Worm (Caenorhabditis elegans) whole organism, young adult: ENCODE data around the gene pals-21.

ENCODE experiments used
- B0035.1 ChIP-seq: sonication (generic microtip); optimal IDR thresholded peaks from 2 replicates; lab custom pipeline; 2016; ENCODE audit warnings: missing genetic modification characterization, mild to moderate bottlenecking, missing compliant biosample characterization, missing genotype, missing genetic modification reagents
- B0261.1 ChIP-seq: sonication (generic microtip); optimal IDR thresholded peaks from 2 replicates; lab custom pipeline; 2016; ENCODE audit warnings: mild to moderate bottlenecking, missing genetic modification characterization, moderate library complexity, missing compliant biosample characterization
- C06A6.2 ChIP-seq: fragments of 200-800 bp; sonication (Bioruptor generic); conservative IDR thresholded peaks from 2 replicates; pipeline ENCODE4 v1.3.6; 2022; ENCODE audit warnings: missing genetic modification characterization, missing compliant biosample characterization
- D2030.7 ChIP-seq: fragments of 200-800 bp; sonication (Bioruptor generic); IDR thresholded peaks from 2 replicates; pipeline ENCODE4 v1.3.6; 2022; ENCODE audit warnings: missing genetic modification reagents, missing genetic modification characterization, missing compliant biosample characterization
- F22D6.2 ChIP-seq: sonication (generic microtip); optimal IDR thresholded peaks from 2 replicates; lab custom pipeline; 2016; ENCODE audit warnings: mild to moderate bottlenecking, missing genetic modification characterization, missing compliant biosample characterization
- F39B2.1 ChIP-seq: fragments of 200-800 bp; sonication (Bioruptor generic); IDR thresholded peaks from 2 replicates; pipeline ENCODE4 v1.3.6; 2022; ENCODE audit warnings: missing genetic modification reagents, missing genetic modification characterization, missing compliant biosample characterization
- F49E8.2 ChIP-seq: sonication (generic microtip); optimal IDR thresholded peaks from 3 replicates; lab custom pipeline; 2017; ENCODE audit warnings: missing genetic modification characterization, mild to moderate bottlenecking, missing compliant biosample characterization, antibody characterized with exemption, moderate library complexity; ENCODE audit not compliant: insufficient read depth
- F52B5.7 ChIP-seq: sonication (generic microtip); optimal IDR thresholded peaks from 2 replicates; lab custom pipeline; 2016; ENCODE audit warnings: mild to moderate bottlenecking, missing genetic modification characterization, missing compliant biosample characterization
- F55B11.4 ChIP-seq: sonication (generic microtip); optimal IDR thresholded peaks from 2 replicates; lab custom pipeline; 2016; ENCODE audit warnings: missing compliant biosample characterization, missing genetic modification characterization, borderline replicate concordance; ENCODE audit not compliant: insufficient read depth
- Y53F4B.3 ChIP-seq: fragments of 200-800 bp; sonication (Bioruptor generic); IDR thresholded peaks from 2 replicates; pipeline ENCODE4 v1.3.6; 2022; ENCODE audit warnings: missing genetic modification reagents, missing genetic modification characterization, missing compliant biosample characterization
- Y56A3A.18 ChIP-seq: fragments of 200-800 bp; sonication (Bioruptor generic); IDR thresholded peaks from 2 replicates; pipeline ENCODE4 v1.3.6; 2022; ENCODE audit warnings: missing genetic modification reagents, missing genetic modification characterization, missing compliant biosample characterization
- Y67H2A.10 ChIP-seq: fragments of 200-800 bp; sonication (Bioruptor generic); conservative IDR thresholded peaks from 2 replicates; pipeline ENCODE4 v1.3.6; 2022; ENCODE audit warnings: missing genetic modification reagents, missing genetic modification characterization, missing compliant biosample characterization
- Y79H2A.3 ChIP-seq: fragments of 200-800 bp; sonication (Bioruptor generic); conservative IDR thresholded peaks from 2 replicates; pipeline ENCODE4 v1.3.6; 2022; ENCODE audit warnings: missing genetic modification reagents, missing genetic modification characterization, missing compliant biosample characterization
- ZK185.1 ChIP-seq: sonication (generic microtip); optimal IDR thresholded peaks from 2 replicates; lab custom pipeline; 2016; ENCODE audit warnings: mild to moderate bottlenecking, missing genetic modification characterization, missing compliant biosample characterization; ENCODE audit not compliant: poor library complexity, severe bottlenecking
- ama-1 ChIP-seq, 3 experiments: fragments of 150-350 bp in 1 of 3; sonication (generic microtip) in 2 of 3; optimal IDR thresholded peaks; 2 replicates each; lab custom pipeline; 2014 to 2018; ENCODE audit warnings: missing biosample characterization in 2 of 3, missing genetic modification characterization in 2 of 3, missing genetic modification reagents in 2 of 3
- attf-5 ChIP-seq: fragments of 200-800 bp; sonication (Bioruptor generic); optimal IDR thresholded peaks from 2 replicates; lab custom pipeline; 2018; ENCODE audit warnings: mild to moderate bottlenecking, missing genetic modification characterization, missing compliant biosample characterization
- ccch-3 ChIP-seq: fragments of 200-800 bp; sonication (Bioruptor generic); optimal IDR thresholded peaks from 2 replicates; lab custom pipeline; 2018; ENCODE audit warnings: mild to moderate bottlenecking, missing genetic modification characterization, missing compliant biosample characterization
- cebp-2 ChIP-seq: fragments of 200-800 bp; sonication (Bioruptor generic); IDR thresholded peaks from 2 replicates; pipeline ENCODE4 v1.3.6; 2022; ENCODE audit warnings: missing genetic modification characterization, missing compliant biosample characterization
- ceh-100 ChIP-seq: fragments of 200-800 bp; sonication (Bioruptor generic); IDR thresholded peaks from 2 replicates; pipeline ENCODE4 v1.3.6; 2022; ENCODE audit warnings: missing genetic modification reagents, missing genetic modification characterization, missing compliant biosample characterization
- ceh-79 ChIP-seq: sonication (generic microtip); optimal IDR thresholded peaks from 2 replicates; lab custom pipeline; 2017; ENCODE audit warnings: mild to moderate bottlenecking, missing genetic modification characterization, missing compliant biosample characterization
- die-1 ChIP-seq: sonication (generic microtip); optimal IDR thresholded peaks from 2 replicates; lab custom pipeline; 2016; ENCODE audit warnings: missing genotype, mild to moderate bottlenecking, missing genetic modification characterization, missing compliant biosample characterization
- egl-18 ChIP-seq: fragments of 200-800 bp; sonication (Bioruptor generic); IDR thresholded peaks from 2 replicates; pipeline ENCODE4 v1.3.6; 2022; ENCODE audit warnings: missing genetic modification reagents, missing genetic modification characterization, missing compliant biosample characterization
- ets-4 ChIP-seq: fragments of 200-800 bp; sonication (Bioruptor generic); optimal IDR thresholded peaks from 2 replicates; lab custom pipeline; 2018; ENCODE audit warnings: mild to moderate bottlenecking, missing genetic modification characterization, missing compliant biosample characterization
- gei-17 ChIP-seq: fragments of 200-800 bp; sonication (Bioruptor generic); optimal IDR thresholded peaks from 2 replicates; lab custom pipeline; 2018; ENCODE audit warnings: mild to moderate bottlenecking, missing genetic modification characterization, missing compliant biosample characterization
- hlh-12 ChIP-seq: sonication (generic microtip); optimal IDR thresholded peaks from 2 replicates; lab custom pipeline; 2016; ENCODE audit warnings: missing genetic modification characterization, missing compliant biosample characterization
- hmg-20 ChIP-seq: fragments of 200-800 bp; sonication (Bioruptor generic); IDR thresholded peaks from 2 replicates; pipeline ENCODE4 v1.3.6; 2022; ENCODE audit warnings: missing genetic modification reagents, missing genetic modification characterization, missing compliant biosample characterization
- hrde-1 ChIP-seq: sonication (generic microtip); optimal IDR thresholded peaks from 2 replicates; lab custom pipeline; 2016; ENCODE audit warnings: missing genetic modification characterization, mild to moderate bottlenecking, missing compliant biosample characterization, moderate library complexity, missing genotype, missing genetic modification reagents, borderline replicate concordance
- lag-1 ChIP-seq: fragments of 200-800 bp; sonication (Bioruptor generic); IDR thresholded peaks from 2 replicates; pipeline ENCODE4 v1.3.6; 2022; ENCODE audit warnings: missing genetic modification reagents, missing genetic modification characterization, missing compliant biosample characterization
- let-607 ChIP-seq, 2 experiments: fragments of 200-800 bp in 1 of 2; sonication (Bioruptor generic) in 1 of 2; sonication (generic microtip) in 1 of 2; optimal IDR thresholded peaks; 2 replicates each; lab custom pipeline; 2016 to 2018; ENCODE audit warnings: mild to moderate bottlenecking in 2 of 2, missing compliant biosample characterization in 2 of 2, missing genetic modification characterization in 2 of 2, moderate library complexity in 2 of 2, missing genotype in 1 of 2
- lin-35 ChIP-seq, 3 experiments: fragments of 150-350 bp in 2 of 3; sonication (generic microtip) in 1 of 3; optimal IDR thresholded peaks; 2 replicates each; lab custom pipeline; 2014 to 2018; ENCODE audit warnings: missing biosample characterization in 3 of 3, missing genetic modification characterization in 3 of 3, missing genetic modification reagents in 3 of 3
- madf-10 ChIP-seq: sonication (generic microtip); optimal IDR thresholded peaks from 2 replicates; lab custom pipeline; 2016; ENCODE audit warnings: mild to moderate bottlenecking, missing genetic modification characterization, missing compliant biosample characterization
- mxl-1 ChIP-seq: sonication (generic microtip); optimal IDR thresholded peaks from 2 replicates; lab custom pipeline; 2016; ENCODE audit warnings: missing genetic modification characterization, missing compliant biosample characterization
- nhr-120 ChIP-seq: fragments of 200-800 bp; sonication (Bioruptor generic); IDR thresholded peaks from 2 replicates; pipeline ENCODE4 v1.3.6; 2022; ENCODE audit warnings: missing genetic modification characterization, missing compliant biosample characterization
- nhr-27 ChIP-seq: fragments of 200-800 bp; sonication (Bioruptor generic); optimal IDR thresholded peaks from 2 replicates; lab custom pipeline; 2018; ENCODE audit warnings: mild to moderate bottlenecking, missing genetic modification characterization, moderate library complexity, missing compliant biosample characterization
- rcor-1 ChIP-seq: fragments of 200-800 bp; sonication (Bioruptor generic); IDR thresholded peaks from 2 replicates; pipeline ENCODE4 v1.3.6; 2022; ENCODE audit warnings: missing genetic modification reagents, missing genetic modification characterization, missing compliant biosample characterization
- snpc-1.1 ChIP-seq: sonication (generic microtip); optimal IDR thresholded peaks from 2 replicates; lab custom pipeline; 2017; ENCODE audit warnings: missing genetic modification characterization, mild to moderate bottlenecking, missing compliant biosample characterization, antibody characterized with exemption, moderate library complexity, missing genotype, missing genetic modification reagents; ENCODE audit not compliant: insufficient read depth
- snpc-1.3 ChIP-seq: sonication (generic microtip); optimal IDR thresholded peaks from 2 replicates; lab custom pipeline; 2017; ENCODE audit warnings: missing genetic modification characterization, mild to moderate bottlenecking, missing compliant biosample characterization, antibody characterized with exemption, moderate library complexity, missing genotype, missing genetic modification reagents; ENCODE audit not compliant: insufficient read depth
- sptf-2 ChIP-seq: fragments of 200-800 bp; sonication (Bioruptor generic); optimal IDR thresholded peaks from 2 replicates; lab custom pipeline; 2018; ENCODE audit warnings: mild to moderate bottlenecking, missing genetic modification characterization, missing compliant biosample characterization
- zfh-2 ChIP-seq: fragments of 200-800 bp; sonication (Bioruptor generic); conservative IDR thresholded peaks from 2 replicates; pipeline ENCODE4 v1.3.6; 2022; ENCODE audit warnings: missing genetic modification reagents, missing genetic modification characterization, missing compliant biosample characterization
- ztf-22 ChIP-seq: fragments of 200-800 bp; sonication (Bioruptor generic); optimal IDR thresholded peaks from 2 replicates; lab custom pipeline; 2018; ENCODE audit warnings: mild to moderate bottlenecking, missing genetic modification characterization, moderate library complexity, missing compliant biosample characterization
- ztf-28 ChIP-seq: fragments of 200-800 bp; sonication (Bioruptor generic); IDR thresholded peaks from 2 replicates; pipeline ENCODE4 v1.3.6; 2022; ENCODE audit warnings: missing genetic modification reagents, missing genetic modification characterization, missing compliant biosample characterization

The pals-21 gene

DNA sequence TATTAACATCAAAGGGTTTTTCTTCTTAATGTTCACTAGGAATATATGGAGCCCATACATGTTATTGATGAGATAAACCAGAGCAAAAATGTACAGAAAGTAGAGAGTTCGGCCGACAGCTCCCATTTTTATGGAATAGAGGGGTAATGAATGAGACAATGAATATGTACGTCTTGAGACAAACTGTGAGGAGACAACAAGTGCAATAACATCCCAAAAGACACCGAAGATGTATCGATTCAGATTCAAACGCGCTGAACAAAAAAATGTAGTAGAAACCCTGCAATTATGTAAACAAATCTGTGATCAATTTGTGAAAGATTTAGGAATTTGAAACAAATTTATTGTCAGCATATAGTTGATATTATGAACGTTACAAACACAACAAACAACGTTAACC lies 33.4 kb downstream of the pals-21 start:
- no peak for TF ChIP-seq ama-1 (optimal IDR thresholded peaks at IDR 0.05; lab: Kevin White, UChicago)
- TF ChIP-seq ama-1 (GFP tag; optimal IDR thresholded peaks at IDR 0.05; lab: Kevin White, UChicago), result no peak
- no peak for TF ChIP-seq F55B11.4 (tag; lab: Kevin White, UChicago)
- TF ChIP-seq F49E8.2 (tag; lab: Kevin White, UChicago), result no peak
- TF ChIP-seq let-607 (tag; optimal IDR thresholded peaks at IDR 0.05; lab: Kevin White, UChicago), result no peak
- TF ChIP-seq B0261.1 (tag; lab: Kevin White, UChicago), result no peak

DNA sequence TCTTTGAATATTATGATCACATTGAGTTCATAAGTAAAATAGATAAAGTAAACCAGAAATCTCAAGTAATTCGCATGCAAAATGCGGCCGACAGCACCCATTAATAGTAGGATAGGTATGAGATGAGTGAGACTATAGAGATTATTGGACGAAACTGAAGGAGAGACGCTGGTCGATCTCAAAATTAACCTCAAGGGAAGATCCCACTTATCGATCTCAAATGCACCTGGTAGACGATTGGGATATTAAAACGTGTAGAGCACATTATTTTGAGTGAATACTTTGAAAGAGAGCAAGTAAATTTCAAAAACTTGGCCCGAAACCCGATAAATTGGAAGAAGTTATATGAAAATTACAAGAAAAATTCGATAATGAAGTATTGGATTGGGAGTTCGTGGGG lies 34.7 kb downstream of the pals-21 start, which contains the start of gene Y82E9BL.6:
Y82E9BL.6 (minus strand) TSS at position 101 of the 400 bp plus-strand sequence.
- TF ChIP-seq rcor-1 (GFP tag; lab: Robert Waterston, UW), result no peak
- no peak for TF ChIP-seq ets-4 (GFP tag; lab: Kevin White, UChicago)
- TF ChIP-seq ztf-22, result no peak
- no peak for TF ChIP-seq F39B2.1 (GFP tag; lab: Robert Waterston, UW)
- no peak for TF ChIP-seq Y56A3A.18
- TF ChIP-seq die-1 (tag; lab: Kevin White, UChicago), result no peak
- no peak for TF ChIP-seq ceh-100 (GFP tag; lab: Robert Waterston, UW)
- TF ChIP-seq snpc-1.1, result no peak
- TF ChIP-seq ZK185.1 (tag; lab: Kevin White, UChicago), result no peak
- no peak for TF ChIP-seq mxl-1 (tag; lab: Kevin White, UChicago)
- no peak for TF ChIP-seq lin-35 (GFP tag; optimal IDR thresholded peaks at IDR 0.05; lab: Kevin White, UChicago)
- no peak for TF ChIP-seq B0035.1 (tag; lab: Kevin White, UChicago)
- no peak for TF ChIP-seq Y67H2A.10
- TF ChIP-seq cebp-2 (GFP tag; lab: Robert Waterston, UW), result no peak
- TF ChIP-seq sptf-2 (GFP tag; lab: Kevin White, UChicago), result no peak
- no peak for TF ChIP-seq egl-18 (GFP tag; lab: Robert Waterston, UW)
- no peak for TF ChIP-seq zfh-2 (GFP tag; lab: Robert Waterston, UW)
- TF ChIP-seq F22D6.2, result no peak
- TF ChIP-seq ccch-3 (GFP tag; lab: Kevin White, UChicago), result no peak

DNA sequence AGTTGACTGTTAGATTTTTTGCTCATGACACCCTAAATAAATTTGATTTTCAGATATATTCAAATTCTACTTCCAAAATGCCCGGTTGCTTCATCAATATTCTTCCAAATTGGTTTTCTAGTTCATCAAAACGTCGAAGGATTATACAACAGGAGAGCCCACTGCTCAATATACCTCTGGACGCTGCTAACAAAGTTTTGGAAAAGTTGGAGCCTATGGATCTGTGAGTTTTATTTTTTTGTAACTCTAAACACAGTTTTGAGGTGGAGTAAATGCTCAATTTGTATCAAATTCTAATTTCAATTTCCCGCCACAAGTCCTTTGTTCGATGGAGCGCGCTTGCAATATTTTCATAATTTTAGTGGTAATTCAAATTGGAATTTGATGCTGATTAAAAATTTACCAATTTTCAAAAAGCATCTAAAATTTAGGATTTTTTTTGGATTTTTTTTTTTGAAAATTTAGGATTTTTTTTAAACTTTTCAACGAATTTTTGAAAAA lies 37.5 kb downstream of the pals-21 start, which contains the start of gene fbxa-27:
fbxa-27 (plus strand) TSS at position 51 of the 501 bp plus-strand sequence.
- TF ChIP-seq gei-17 (GFP tag; lab: Kevin White, UChicago) (no peak), hrde-1 (no peak), Y53F4B.3 (GFP tag; lab: Robert Waterston, UW) (no peak), Y79H2A.3 (no peak), ztf-28 (GFP tag; lab: Robert Waterston, UW) (no peak), nhr-120 (no peak), ceh-79 (no peak), nhr-27 (tag; lab: Kevin White, UChicago) (no peak), attf-5 (GFP tag; lab: Kevin White, UChicago) (no peak), ceh-100 (GFP tag; lab: Robert Waterston, UW) (no peak), F52B5.7 (tag; lab: Kevin White, UChicago) (no peak), madf-10 (tag; lab: Kevin White, UChicago) (no peak), lag-1 (GFP tag; lab: Robert Waterston, UW) (no peak), Y67H2A.10 (no peak), ama-1 (optimal IDR thresholded peaks at IDR 0.05; lab: Kevin White, UChicago) (no peak), ama-1 (GFP tag; optimal IDR thresholded peaks at IDR 0.05; lab: Kevin White, UChicago) (no peak), C06A6.2 (GFP tag; lab: Robert Waterston, UW) (no peak), hlh-12 (tag; lab: Kevin White, UChicago) (no peak), hmg-20 (GFP tag; lab: Robert Waterston, UW) (no peak), D2030.7 (GFP tag; lab: Robert Waterston, UW) (no peak), snpc-1.3 (no peak)
